Fruit fly (Drosophila melanogaster) whole organism: ENCODE data around the gene okr.

Source experiments
- CG8478 ChIP-seq: fragments of >200 bp; optimal IDR thresholded peaks from 2 replicates; lab custom pipeline; 2018; ENCODE audit warnings: inconsistent platforms
- EcR ChIP-seq, 2 experiments: fragments of >200 bp; optimal IDR thresholded peaks; 2 replicates each; lab custom pipeline; 2017; ENCODE audit warnings: missing biosample characterization in 2 of 2, missing genetic modification characterization in 2 of 2, missing genetic modification reagents in 2 of 2
- pan ChIP-seq: fragments of >200 bp; optimal IDR thresholded peaks from 2 replicates; lab custom pipeline; 2017
- psq ChIP-seq: fragments of >200 bp; optimal IDR thresholded peaks from 2 replicates; lab custom pipeline; 2017
- usp ChIP-seq: fragments of >200 bp; optimal IDR thresholded peaks from 2 replicates; lab custom pipeline; 2017; ENCODE audit warnings: missing biosample characterization, missing genetic modification characterization, mixed read lengths

DNA sequence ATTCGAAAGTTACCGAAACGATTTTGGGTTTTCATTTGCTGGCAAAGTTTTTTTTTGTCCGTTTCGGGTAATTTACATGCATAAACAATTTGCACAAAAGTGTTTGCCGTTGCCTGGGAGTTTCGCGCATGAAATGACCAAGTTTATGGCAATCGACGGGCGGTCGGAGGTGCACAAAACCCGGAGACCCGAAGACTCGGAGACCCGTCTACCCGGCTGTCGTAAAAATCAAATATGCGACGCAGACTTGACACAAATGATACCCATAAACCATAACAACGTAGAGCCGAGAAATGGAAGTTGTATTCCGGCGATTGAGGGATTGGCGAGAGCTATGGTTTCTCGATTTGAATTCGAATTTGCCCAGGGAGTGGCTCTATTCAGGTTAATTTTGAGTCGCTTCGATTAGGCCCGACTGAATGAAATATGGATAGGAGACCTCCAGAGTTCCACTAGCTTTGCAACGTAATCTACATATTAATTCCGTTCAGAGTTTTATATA, 14.4 kb upstream of the okr start:
- TF ChIP-seq pan (lab: Kevin White, UChicago) (no peak), usp (GFP tag; lab: Kevin White, UChicago) (no peak), CG8478 (lab: Kevin White, UChicago) (no peak), EcR (GFP tag; optimal IDR thresholded peaks at IDR 0.05; lab: Kevin White, UChicago) (no peak), psq (lab: Kevin White, UChicago) (no peak)
